Worm (Caenorhabditis elegans) whole organism, midembryonic: ENCODE measurements around the gene srj-10.

Source experiments
- T22C8.4 ChIP-seq: fragments of 200-800 bp; sonication (Bioruptor generic); IDR thresholded peaks from 2 replicates; pipeline ENCODE4 v1.3.6; 2022; ENCODE audit warnings: missing genetic modification characterization, missing compliant biosample characterization
- ztf-23 ChIP-seq: fragments of 200-800 bp; sonication (Bioruptor generic); IDR thresholded peaks from 2 replicates; pipeline ENCODE4 v1.3.6; 2022; ENCODE audit warnings: missing genetic modification reagents, missing genetic modification characterization, missing compliant biosample characterization
- ztf-29 ChIP-seq: fragments of 200-800 bp; sonication (Bioruptor generic); IDR thresholded peaks from 2 replicates; pipeline ENCODE4 v1.3.6; 2022; ENCODE audit warnings: missing genetic modification reagents, missing genetic modification characterization, missing compliant biosample characterization

DNA sequence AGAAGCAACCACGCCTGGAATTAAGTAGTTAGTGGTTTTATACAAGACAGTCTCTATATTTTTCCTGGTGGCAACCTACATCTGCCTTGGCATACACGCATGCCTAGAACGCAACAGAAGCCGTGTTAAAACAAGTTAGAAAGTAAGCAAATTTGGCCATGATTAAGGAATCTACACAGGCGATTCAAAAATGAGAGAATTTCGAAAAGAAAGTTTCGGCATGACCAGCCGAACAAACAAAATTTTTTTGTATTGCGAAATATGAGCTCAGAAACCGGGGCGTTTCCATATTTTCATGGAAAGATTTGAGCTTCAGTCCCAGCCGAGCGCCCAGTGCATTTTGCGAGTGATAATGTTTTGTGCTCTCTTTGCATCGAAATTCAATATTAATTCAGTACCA, 13.6 kb downstream of the srj-10 start, which contains the start of gene F14H3.15:
- TF ChIP-seq T22C8.4 (GFP tag; lab: Robert Waterston, UW) (no peak), ztf-29 (GFP tag; lab: Robert Waterston, UW) (no peak), ztf-23 (GFP tag; lab: Robert Waterston, UW) (no peak)
